Fruit fly (Drosophila melanogaster): ENCODE measurements around the gene CG7920.
A peak's percentile ranks its signal among the peaks of the same experiment; 100 is the strongest.

The CG7920 gene

dm6 chr3R:30061154-30061482 lies 46.0 kb upstream of the CG7920 start (continued):
- peak in 1 of 3 experiments; percentile 38 for TF ChIP-seq lola (GFP tag; optimal IDR thresholded peaks at IDR 0.05)
- TF ChIP-seq Sox100B (GFP tag; optimal IDR thresholded peaks at IDR 0.05) = peak; percentile 91
- TF ChIP-seq HHEX (GFP tag; optimal IDR thresholded peaks at IDR 0.05) = peak; percentile 85
- no peak for TF ChIP-seq ac (GFP tag; optimal IDR thresholded peaks at IDR 0.05)
- peak; percentile 67 for TF ChIP-seq CG8281 (tag; optimal IDR thresholded peaks at IDR 0.05)
- TF ChIP-seq Sin3A (optimal IDR thresholded peaks at IDR 0.05) = no peak
- peak; percentile 48 for TF ChIP-seq CG17186 (GFP tag; optimal IDR thresholded peaks at IDR 0.05)
- peak; percentile 93 for TF ChIP-seq CG4424 (GFP tag; optimal IDR thresholded peaks at IDR 0.05)
- peak; percentile 91 for TF ChIP-seq H2.0 (GFP tag; IDR thresholded peaks at IDR 0.05)
- TF ChIP-seq CG4730 (GFP tag; IDR thresholded peaks at IDR 0.05) = peak; percentile 83
- TF ChIP-seq sr (GFP tag; IDR thresholded peaks at IDR 0.05) = peak; percentile 83; the same call in 2 of the 3 replicates
- peak; percentile 83 for TF ChIP-seq CG1233 (GFP tag; optimal IDR thresholded peaks at IDR 0.05)
- peak; percentile 97 for TF ChIP-seq Med (GFP tag)
- TF ChIP-seq knrl (GFP tag; IDR thresholded peaks at IDR 0.05; ENCODE audit: partially characterized antibody) = no peak
- TF ChIP-seq Lhr (GFP tag; optimal IDR thresholded peaks at IDR 0.05) = no peak
- peak; percentile 82 for TF ChIP-seq CG3407 (GFP tag; optimal IDR thresholded peaks at IDR 0.05)
- TF ChIP-seq CG10267 (tag; optimal IDR thresholded peaks at IDR 0.05) = peak; percentile 87
- TF ChIP-seq Nf-YC (tag; optimal IDR thresholded peaks at IDR 0.05) = peak; percentile 67
- TF ChIP-seq chinmo (GFP tag; IDR thresholded peaks at IDR 0.05; ENCODE audit: partially characterized antibody) = no peak
- TF ChIP-seq gce (GFP tag; IDR thresholded peaks at IDR 0.05) = peak; percentile 83
- TF ChIP-seq Ptx1 (GFP tag; IDR thresholded peaks at IDR 0.05) = peak; percentile 94
- peak; percentile 49 for TF ChIP-seq CG3163 (GFP tag; optimal IDR thresholded peaks at IDR 0.05)
- TF ChIP-seq amos (GFP tag; IDR thresholded peaks at IDR 0.05; ENCODE audit: partially characterized antibody) = no peak
- TF ChIP-seq Scr (GFP tag; IDR thresholded peaks at IDR 0.05; ENCODE audit: partially characterized antibody) = no peak
- TF ChIP-seq sima (GFP tag; optimal IDR thresholded peaks at IDR 0.05) = peak; percentile 88
- peak; percentile 82 for TF ChIP-seq NK7.1 (GFP tag; optimal IDR thresholded peaks at IDR 0.05)
- peak; percentile 95 for TF ChIP-seq Awh (GFP tag; IDR thresholded peaks at IDR 0.05)
- peak; percentile 95 for TF ChIP-seq CG10366 (GFP tag; IDR thresholded peaks at IDR 0.05)
- peak; percentile 72 for TF ChIP-seq TFAM (GFP tag; optimal IDR thresholded peaks at IDR 0.05)
- TF ChIP-seq kah (GFP tag; optimal IDR thresholded peaks at IDR 0.05) = peak; percentile 86
- TF ChIP-seq CG18764 (GFP tag; optimal IDR thresholded peaks at IDR 0.05) = peak; percentile 79
- TF ChIP-seq Vsx1 (GFP tag; optimal IDR thresholded peaks at IDR 0.05) = peak; percentile 47
- TF ChIP-seq CG2199 (GFP tag; IDR thresholded peaks at IDR 0.05) = peak; percentile 95
- TF ChIP-seq CG12236 (GFP tag; optimal IDR thresholded peaks at IDR 0.05) = no peak
- TF ChIP-seq CG7745 (tag; optimal IDR thresholded peaks at IDR 0.05) = no peak
- TF ChIP-seq h (optimal IDR thresholded peaks at IDR 0.05) = no peak
- TF ChIP-seq Dref (GFP tag; IDR thresholded peaks at IDR 0.05) = no peak
- TF ChIP-seq CG2678 (tag; optimal IDR thresholded peaks at IDR 0.05) = peak; percentile 95
- no peak for TF ChIP-seq CG18011 (GFP tag; optimal IDR thresholded peaks at IDR 0.05)
- TF ChIP-seq tin (GFP tag; optimal IDR thresholded peaks at IDR 0.05) = peak; percentile 93
- TF ChIP-seq H15 (GFP tag; IDR thresholded peaks at IDR 0.05) = peak; percentile 89
- no peak for TF ChIP-seq Hand (GFP tag; optimal IDR thresholded peaks at IDR 0.05)
- TF ChIP-seq nerfin-2 (GFP tag; IDR thresholded peaks at IDR 0.05; ENCODE audit: partially characterized antibody) = no peak
- TF ChIP-seq zfh1 (GFP tag; IDR thresholded peaks at IDR 0.05) = peak; percentile 96
- TF ChIP-seq CG17829 (tag; optimal IDR thresholded peaks at IDR 0.05) = peak; percentile 89
- peak; percentile 78 for TF ChIP-seq ssp (GFP tag; IDR thresholded peaks at IDR 0.05)
- TF ChIP-seq gsb-n (tag; optimal IDR thresholded peaks at IDR 0.05) = peak; percentile 92
- peak; percentile 57 for TF ChIP-seq CG4404 (GFP tag; IDR thresholded peaks at IDR 0.05)
- peak; percentile 6; the same call in 1 of the 2 replicates for TF ChIP-seq CG4360 (GFP tag; IDR thresholded peaks at IDR 0.05)
- peak; percentile 94 for TF ChIP-seq CG11504 (tag; optimal IDR thresholded peaks at IDR 0.05)
- no peak for TF ChIP-seq hkb (optimal IDR thresholded peaks at IDR 0.05)
- peak; percentile 96 for TF ChIP-seq hkb (GFP tag; IDR thresholded peaks at IDR 0.05)
